Worm (Caenorhabditis elegans): ENCODE results near the gene T07A5.1.

The T07A5.1 gene

ce11 chrIII:10330372-10331062, 24.5 kb upstream of the T07A5.1 start, which contains the start of gene nex-2:
Gene nex-2, minus strand, starts transcription at chrIII:10330422.
- TF ChIP-seq ceh-82 (tag; optimal IDR thresholded peaks at IDR 0.05) (no peak), fos-1 (tag; optimal IDR thresholded peaks at IDR 0.05) (no peak), zip-11 (GFP tag; IDR thresholded peaks at IDR 0.05) (no peak), madf-5 (GFP tag; IDR thresholded peaks at IDR 0.05) (no peak), D1046.2 (GFP tag; IDR thresholded peaks at IDR 0.05) (no peak), nhr-42 (GFP tag; IDR thresholded peaks at IDR 0.05) (no peak), T20F7.1 (GFP tag; optimal IDR thresholded peaks at IDR 0.05) (no peak), nhr-111 (GFP tag; optimal IDR thresholded peaks at IDR 0.05) (no peak)

ce11 chrIII:10329811-10330210, 23.8 kb upstream of the T07A5.1 start:
- TF ChIP-seq nhr-28 (tag; optimal IDR thresholded peaks at IDR 0.05) (peak; percentile 62), lin-13 (GFP tag; optimal IDR thresholded peaks at IDR 0.05) (no peak), rbr-2 (tag; optimal IDR thresholded peaks at IDR 0.05) (no peak), hlh-30 (tag; optimal IDR thresholded peaks at IDR 0.05; ENCODE audit: insufficient read depth) (peak; percentile 52), mxl-2 (GFP tag; conservative IDR thresholded peaks at IDR 0.05) (no peak), lsy-2 (tag; optimal IDR thresholded peaks at IDR 0.05) (peak in 1 of 2 experiments; percentile 12), egl-43 (GFP tag; IDR thresholded peaks at IDR 0.05) (no peak), nhr-11 (tag; optimal IDR thresholded peaks at IDR 0.05) (no peak), hlh-11 (tag; optimal IDR thresholded peaks at IDR 0.05) (peak; percentile 62), zfp-2 (tag; optimal IDR thresholded peaks at IDR 0.05) (no peak), dve-1 (tag; optimal IDR thresholded peaks at IDR 0.05; ENCODE audit: insufficient read depth) (peak; percentile 63), dmd-6 (GFP tag; IDR thresholded peaks at IDR 0.05) (peak; percentile 56), ctbp-1 (GFP tag; IDR thresholded peaks at IDR 0.05) (no peak), mep-1 (tag; optimal IDR thresholded peaks at IDR 0.05) (peak; percentile 37), pqm-1 (tag; optimal IDR thresholded peaks at IDR 0.05) (peak; percentile 23), attf-4 (tag; optimal IDR thresholded peaks at IDR 0.05) (no peak), nhr-237 (tag; optimal IDR thresholded peaks at IDR 0.05) (no peak), mdl-1 (tag; optimal IDR thresholded peaks at IDR 0.05) (peak in 1 of 2 experiments; percentile 25), ztf-7 (tag; optimal IDR thresholded peaks at IDR 0.05) (no peak), hif-1 (tag; optimal IDR thresholded peaks at IDR 0.05) (peak in 1 of 2 experiments; percentile 46), daf-16 (GFP tag; optimal IDR thresholded peaks at IDR 0.05) (peak in 1 of 2 experiments; percentile 61), daf-16 (tag; optimal IDR thresholded peaks at IDR 0.05) (peak; percentile 87), nhr-10 (tag; optimal IDR thresholded peaks at IDR 0.05) (no peak), Y105C5A.15 (GFP tag; IDR thresholded peaks at IDR 0.05) (no peak), D1046.2 (GFP tag; IDR thresholded peaks at IDR 0.05) (no peak), nhr-6 (tag; optimal IDR thresholded peaks at IDR 0.05) (no peak), nhr-25 (tag; optimal IDR thresholded peaks at IDR 0.05; ENCODE audit: borderline replicate concordance, insufficient read depth) (no peak), lin-1 (GFP tag; IDR thresholded peaks at IDR 0.05) (0 out of 2 replicates have a peak, but pooled peaks have one; percentile 7), mxl-3 (GFP tag; optimal IDR thresholded peaks at IDR 0.05) (peak; percentile 44)

ce11 chrIII:10328565-10329541, 22.9 kb upstream of the T07A5.1 start:
- no peak for TF ChIP-seq ceh-28 (tag; optimal IDR thresholded peaks at IDR 0.05)
- TF ChIP-seq dve-1 (tag; optimal IDR thresholded peaks at IDR 0.05; ENCODE audit: insufficient read depth), result peak; percentile 13
- TF ChIP-seq hlh-11 (tag; optimal IDR thresholded peaks at IDR 0.05), result peak; percentile 0
- no peak for TF ChIP-seq ceh-62 (tag; optimal IDR thresholded peaks at IDR 0.05)
- peak; percentile 32 for TF ChIP-seq hlh-30 (tag; optimal IDR thresholded peaks at IDR 0.05; ENCODE audit: insufficient read depth)
- no peak for TF ChIP-seq mes-2 (tag; optimal IDR thresholded peaks at IDR 0.05; ENCODE audit: poor library complexity, severe bottlenecking)
- TF ChIP-seq daf-16 (GFP tag; optimal IDR thresholded peaks at IDR 0.05), result no peak
- TF ChIP-seq daf-16 (tag; optimal IDR thresholded peaks at IDR 0.05), result peak; percentile 44
- TF ChIP-seq lin-29 (GFP tag; IDR thresholded peaks at IDR 0.05), result no peak
- peak; percentile 7 for TF ChIP-seq nhr-28 (tag; optimal IDR thresholded peaks at IDR 0.05)
- TF ChIP-seq php-3 (GFP tag; IDR thresholded peaks at IDR 0.05), result 0 out of 2 replicates have a peak, but pooled peaks have one; percentile 7
- no peak for TF ChIP-seq ceh-20 (GFP tag; IDR thresholded peaks at IDR 0.05)
- TF ChIP-seq nhr-6 (tag; optimal IDR thresholded peaks at IDR 0.05), result peak; percentile 29
- 0 out of 2 replicates have a peak, but pooled peaks have one; percentile 29 for TF ChIP-seq Y48G9A.11 (GFP tag; IDR thresholded peaks at IDR 0.05)
- TF ChIP-seq nhr-10 (tag; optimal IDR thresholded peaks at IDR 0.05), result no peak
- TF ChIP-seq pha-4 (GFP tag; IDR thresholded peaks at IDR 0.05), result no peak
- TF ChIP-seq pha-4 (tag; optimal IDR thresholded peaks at IDR 0.05), result peak; percentile 49
